Worm (Caenorhabditis elegans) whole organism, L4 larva: ENCODE data around the gene F13H10.9.

Source experiments
- D1046.2 ChIP-seq: fragments of 200-800 bp; sonication (Bioruptor generic); IDR thresholded peaks from 2 replicates; pipeline ENCODE4 v1.3.6; 2022; ENCODE audit warnings: missing genetic modification characterization, missing compliant biosample characterization
- F10B5.3 ChIP-seq: sonication (generic microtip); optimal IDR thresholded peaks from 2 replicates; lab custom pipeline; 2016; ENCODE audit warnings: mild to moderate bottlenecking, missing genetic modification characterization, missing compliant biosample characterization
- T26A8.4 ChIP-seq: fragments of 200-800 bp; sonication (Bioruptor generic); IDR thresholded peaks from 2 replicates; pipeline ENCODE4 v1.3.6; 2022; ENCODE audit warnings: missing genetic modification characterization, missing compliant biosample characterization
- ZK337.2 ChIP-seq: fragments of 200-800 bp; sonication (Bioruptor generic); IDR thresholded peaks from 2 replicates; pipeline ENCODE4 v1.3.6; 2022; ENCODE audit warnings: missing genetic modification reagents, missing genetic modification characterization, missing compliant biosample characterization
- ZK546.5 ChIP-seq, 2 experiments: sonication (generic microtip); optimal IDR thresholded peaks; 2 replicates each; lab custom pipeline; 2017; ENCODE audit warnings: missing biosample characterization in 2 of 2, missing genetic modification characterization in 2 of 2
- aha-1 ChIP-seq: fragments of 150-350 bp; peaks from one replicate; lab custom pipeline; 2014; ENCODE audit warnings: missing biosample characterization, missing genetic modification characterization
- aly-2 ChIP-seq: sonication (generic microtip); optimal IDR thresholded peaks from 2 replicates; lab custom pipeline; 2018; ENCODE audit warnings: missing biosample characterization, missing genetic modification characterization
- ama-1 ChIP-seq: fragments of 150-350 bp; optimal IDR thresholded peaks from 2 replicates; lab custom pipeline; 2014; ENCODE audit warnings: inconsistent platforms, mixed read lengths
- attf-4 ChIP-seq: sonication (generic microtip); optimal IDR thresholded peaks from 3 replicates; lab custom pipeline; 2017; ENCODE audit warnings: missing biosample characterization, missing genetic modification characterization
- ceh-62 ChIP-seq: sonication (generic microtip); optimal IDR thresholded peaks from 2 replicates; lab custom pipeline; 2017; ENCODE audit warnings: missing biosample characterization, missing genetic modification characterization
- ceh-82 ChIP-seq: sonication (generic microtip); optimal IDR thresholded peaks from 2 replicates; lab custom pipeline; 2017; ENCODE audit warnings: missing biosample characterization, missing genetic modification characterization
- ces-1 ChIP-seq: fragments of 150-350 bp; sonication (generic microtip); optimal IDR thresholded peaks from 4 replicates; lab custom pipeline; 2014; ENCODE audit warnings: missing biosample characterization, missing genetic modification reagents, missing genetic modification characterization
- cey-2 ChIP-seq: sonication (generic microtip); optimal IDR thresholded peaks from 3 replicates; lab custom pipeline; 2017; ENCODE audit warnings: missing genetic modification characterization, mild to moderate bottlenecking, missing compliant biosample characterization, antibody characterized with exemption, borderline replicate concordance; ENCODE audit not compliant: insufficient read depth
- ctbp-1 ChIP-seq: fragments of 200-800 bp; sonication (Bioruptor generic); IDR thresholded peaks from 2 replicates; pipeline ENCODE4 v1.3.6; 2022; ENCODE audit warnings: missing genetic modification reagents, missing genetic modification characterization, missing compliant biosample characterization
- daf-19 ChIP-seq: fragments of 200-800 bp; sonication (Bioruptor generic); conservative IDR thresholded peaks from 2 replicates; pipeline ENCODE4 v1.3.6; 2022; ENCODE audit warnings: missing genetic modification characterization, missing compliant biosample characterization
- daf-8 ChIP-seq: fragments of 200-800 bp; sonication (Bioruptor generic); IDR thresholded peaks from 2 replicates; pipeline ENCODE4 v1.3.6; 2022; ENCODE audit warnings: missing genetic modification characterization, missing compliant biosample characterization
- dmd-6 ChIP-seq: fragments of 200-800 bp; sonication (Bioruptor generic); IDR thresholded peaks from 2 replicates; pipeline ENCODE4 v1.3.6; 2022; ENCODE audit warnings: missing genetic modification reagents, missing genetic modification characterization, missing compliant biosample characterization
- dmd-9 ChIP-seq: fragments of 200-800 bp; sonication (Bioruptor generic); IDR thresholded peaks from 2 replicates; pipeline ENCODE4 v1.3.6; 2022; ENCODE audit warnings: missing genetic modification reagents, missing genetic modification characterization, missing compliant biosample characterization
- dve-1 ChIP-seq: sonication (generic microtip); optimal IDR thresholded peaks from 2 replicates; lab custom pipeline; 2017; ENCODE audit warnings: antibody characterized with exemption, mild to moderate bottlenecking, missing genetic modification characterization, missing compliant biosample characterization; ENCODE audit not compliant: insufficient read depth
- fkh-10 ChIP-seq: fragments of 150-350 bp; optimal IDR thresholded peaks from 2 replicates; lab custom pipeline; 2014; ENCODE audit warnings: missing biosample characterization, missing genetic modification reagents, missing genetic modification characterization
- hlh-11 ChIP-seq: fragments of 200-800 bp; sonication (Bioruptor generic); optimal IDR thresholded peaks from 2 replicates; lab custom pipeline; 2018; ENCODE audit warnings: mild to moderate bottlenecking, missing genetic modification characterization, missing compliant biosample characterization
- hlh-30 ChIP-seq: sonication (generic microtip); optimal IDR thresholded peaks from 2 replicates; lab custom pipeline; 2017; ENCODE audit warnings: antibody characterized with exemption, mild to moderate bottlenecking, missing genetic modification characterization, missing compliant biosample characterization; ENCODE audit not compliant: insufficient read depth
- lin-29 ChIP-seq: fragments of 200-800 bp; sonication (Bioruptor generic); IDR thresholded peaks from 2 replicates; pipeline ENCODE4 v1.3.6; 2022; ENCODE audit warnings: missing genetic modification reagents, missing genetic modification characterization, missing compliant biosample characterization
- lin-39 ChIP-seq: fragments of 150-350 bp; optimal IDR thresholded peaks from 2 replicates; lab custom pipeline; 2014; ENCODE audit warnings: missing biosample characterization, missing genetic modification reagents, missing genetic modification characterization
- lsy-2 ChIP-seq, 2 experiments: fragments of 150-350 bp in 1 of 2; sonication (generic microtip) in 1 of 2; optimal IDR thresholded peaks; 2 replicates each; lab custom pipeline; 2014 to 2017; ENCODE audit warnings: missing biosample characterization in 2 of 2, missing genetic modification characterization in 2 of 2
- madf-9 ChIP-seq: fragments of 200-800 bp; sonication (Bioruptor generic); conservative IDR thresholded peaks from 2 replicates; pipeline ENCODE4 v1.3.6; 2022; ENCODE audit warnings: missing genetic modification reagents, missing genetic modification characterization, missing compliant biosample characterization
- mes-2 ChIP-seq: sonication (generic microtip); optimal IDR thresholded peaks from 2 replicates; lab custom pipeline; 2016; ENCODE audit warnings: missing genotype, mild to moderate bottlenecking, missing genetic modification characterization, missing compliant biosample characterization; ENCODE audit not compliant: poor library complexity, severe bottlenecking
- mxl-3 ChIP-seq: fragments of 200-800 bp; sonication (Bioruptor generic); optimal IDR thresholded peaks from 2 replicates; lab custom pipeline; 2018; ENCODE audit warnings: mild to moderate bottlenecking, missing genetic modification characterization, missing compliant biosample characterization
- nhr-10 ChIP-seq: fragments of 150-350 bp; optimal IDR thresholded peaks from 2 replicates; lab custom pipeline; 2014; ENCODE audit warnings: missing biosample characterization, missing genetic modification characterization
- nhr-102 ChIP-seq: sonication (generic microtip); optimal IDR thresholded peaks from 2 replicates; lab custom pipeline; 2016; ENCODE audit warnings: mild to moderate bottlenecking, missing genetic modification characterization, moderate library complexity, missing compliant biosample characterization
- nhr-11 ChIP-seq: fragments of 150-350 bp; optimal IDR thresholded peaks from 2 replicates; lab custom pipeline; 2014; ENCODE audit warnings: missing biosample characterization, missing genetic modification characterization
- nhr-111 ChIP-seq: fragments of 200-800 bp; sonication (Bioruptor generic); optimal IDR thresholded peaks from 2 replicates; lab custom pipeline; 2018; ENCODE audit warnings: mild to moderate bottlenecking, missing genetic modification characterization, missing compliant biosample characterization
- nhr-237 ChIP-seq: sonication (generic microtip); optimal IDR thresholded peaks from 2 replicates; lab custom pipeline; 2017; ENCODE audit warnings: missing biosample characterization, missing genetic modification characterization
- nhr-25 ChIP-seq: sonication (generic microtip); optimal IDR thresholded peaks from 2 replicates; lab custom pipeline; 2017; ENCODE audit warnings: missing genetic modification characterization, mild to moderate bottlenecking, missing compliant biosample characterization, antibody characterized with exemption, moderate library complexity, borderline replicate concordance; ENCODE audit not compliant: insufficient read depth
- nhr-28 ChIP-seq: fragments of 150-350 bp; optimal IDR thresholded peaks from 2 replicates; lab custom pipeline; 2014; ENCODE audit warnings: missing biosample characterization, missing genetic modification characterization
- nhr-76 ChIP-seq: fragments of 150-350 bp; optimal IDR thresholded peaks from 2 replicates; lab custom pipeline; 2014; ENCODE audit warnings: missing biosample characterization, missing genetic modification characterization
- pqm-1 ChIP-seq: sonication (generic microtip); optimal IDR thresholded peaks from 2 replicates; lab custom pipeline; 2017; ENCODE audit warnings: missing biosample characterization, missing genetic modification characterization
- snpc-4 ChIP-seq: fragments of 150-350 bp; optimal IDR thresholded peaks from 2 replicates; lab custom pipeline; 2014; ENCODE audit warnings: missing biosample characterization, missing genetic modification characterization
- spr-3 ChIP-seq: fragments of 200-800 bp; sonication (Bioruptor generic); optimal IDR thresholded peaks from 2 replicates; lab custom pipeline; 2018; ENCODE audit warnings: mild to moderate bottlenecking, missing genetic modification characterization, missing compliant biosample characterization
- tag-97 ChIP-seq: fragments of 200-800 bp; sonication (Bioruptor generic); IDR thresholded peaks from 2 replicates; pipeline ENCODE4 v1.3.6; 2022; ENCODE audit warnings: missing genetic modification characterization, missing compliant biosample characterization
- unc-130 ChIP-seq: sonication (generic microtip); optimal IDR thresholded peaks from 2 replicates; lab custom pipeline; 2016; ENCODE audit warnings: missing genetic modification reagents, missing genetic modification characterization, missing compliant biosample characterization
- unc-39 ChIP-seq: sonication (generic microtip); optimal IDR thresholded peaks from 2 replicates; lab custom pipeline; 2017; ENCODE audit warnings: missing biosample characterization, missing genetic modification characterization
- unc-62 ChIP-seq, 3 experiments: fragments of 150-350 bp in 1 of 3; sonication (generic microtip); optimal IDR thresholded peaks in 2 of 3; peaks in 1 of 3; 1 replicate in 1 of 3; 2 replicates in 2 of 3; lab custom pipeline; 2014 to 2017; ENCODE audit warnings: missing biosample characterization in 3 of 3, missing genetic modification characterization in 3 of 3, missing genetic modification reagents in 3 of 3, missing genotype in 1 of 3
- zag-1 ChIP-seq: fragments of 150-350 bp; optimal IDR thresholded peaks from 2 replicates; lab custom pipeline; 2014; ENCODE audit warnings: missing biosample characterization, missing genetic modification characterization
- zfp-2 ChIP-seq: sonication (generic microtip); optimal IDR thresholded peaks from 2 replicates; lab custom pipeline; 2016; ENCODE audit warnings: mild to moderate bottlenecking, missing genetic modification characterization, missing compliant biosample characterization
- zip-11 ChIP-seq: fragments of 200-800 bp; sonication (Bioruptor generic); IDR thresholded peaks from 2 replicates; pipeline ENCODE4 v1.3.6; 2022; ENCODE audit warnings: missing genetic modification characterization, missing compliant biosample characterization

Gene F13H10.9

ce11 chrIV:10970767-10971166, 30.9 kb upstream of the F13H10.9 start:
- peak; percentile 91 for TF ChIP-seq aha-1 (tag; lab: Kevin White, UChicago)
- no peak for TF ChIP-seq mxl-3 (GFP tag; lab: Kevin White, UChicago)
- TF ChIP-seq, all 104 proteins: peak for 1

ce11 chrIV:10971636-10972199, 30.0 kb upstream of the F13H10.9 start:
- TF ChIP-seq nhr-25 (tag; lab: Kevin White, UChicago) (peak; percentile 71), unc-62 (GFP tag; optimal IDR thresholded peaks at IDR 0.05 in 1 of 2; lab: Kevin White, UChicago) (peak in 1 of 2 experiments; percentile 95), unc-62 (tag; optimal IDR thresholded peaks at IDR 0.05; lab: Kevin White, UChicago) (no peak), dve-1 (tag; lab: Kevin White, UChicago) (peak; percentile 23), lin-29 (GFP tag; lab: Robert Waterston, UW) (no peak), lsy-2 (tag; optimal IDR thresholded peaks at IDR 0.05; lab: Kevin White, UChicago) (no peak), hlh-11 (tag; lab: Kevin White, UChicago) (peak; percentile 17), snpc-4 (tag; lab: Kevin White, UChicago) (no peak), nhr-111 (GFP tag; lab: Kevin White, UChicago) (no peak), nhr-28 (tag; lab: Kevin White, UChicago) (peak; percentile 65), dmd-6 (GFP tag; lab: Robert Waterston, UW) (0 out of 2 replicates have a peak, but pooled peaks have one; percentile 5), nhr-237 (no peak), nhr-10 (no peak), spr-3 (GFP tag; lab: Kevin White, UChicago) (no peak), hlh-30 (peak; percentile 26), nhr-11 (tag; lab: Kevin White, UChicago) (no peak), mxl-3 (GFP tag; lab: Kevin White, UChicago) (peak; percentile 28), nhr-76 (no peak)
- TF ChIP-seq, all 104 proteins: peak for 8

ce11 chrIV:10975968-10976367, 25.7 kb upstream of the F13H10.9 start:
- TF ChIP-seq ama-1 (no peak), nhr-76 (no peak), nhr-102 (tag; lab: Kevin White, UChicago) (no peak), mxl-3 (GFP tag; lab: Kevin White, UChicago) (peak; percentile 33), lin-39 (tag; lab: Kevin White, UChicago) (no peak), ZK337.2 (GFP tag; lab: Robert Waterston, UW) (no peak), aly-2 (no peak), ces-1 (GFP tag; lab: Kevin White, UChicago) (no peak), ceh-62 (tag; lab: Kevin White, UChicago) (no peak), ZK546.5 (tag; optimal IDR thresholded peaks at IDR 0.05; lab: Kevin White, UChicago) (no peak), hlh-30 (peak; percentile 77), pqm-1 (tag; lab: Kevin White, UChicago) (no peak), lsy-2 (tag; optimal IDR thresholded peaks at IDR 0.05; lab: Kevin White, UChicago) (peak in 1 of 2 experiments; percentile 48), attf-4 (tag; lab: Kevin White, UChicago) (no peak), madf-9 (GFP tag; lab: Robert Waterston, UW) (no peak), unc-130 (GFP tag; lab: Kevin White, UChicago) (no peak), ceh-82 (tag; lab: Kevin White, UChicago) (no peak), unc-39 (tag; lab: Kevin White, UChicago) (no peak), T26A8.4 (GFP tag; lab: Robert Waterston, UW) (no peak), zip-11 (GFP tag; lab: Robert Waterston, UW) (no peak), snpc-4 (tag; lab: Kevin White, UChicago) (no peak), dmd-9 (no peak), daf-19 (GFP tag; lab: Robert Waterston, UW) (no peak), tag-97 (GFP tag; lab: Robert Waterston, UW) (no peak), ctbp-1 (GFP tag; lab: Robert Waterston, UW) (no peak), D1046.2 (GFP tag; lab: Robert Waterston, UW) (0 out of 2 replicates have a peak, but pooled peaks have one; percentile 33), fkh-10 (no peak), mes-2 (peak; percentile 52), daf-8 (GFP tag; lab: Robert Waterston, UW) (no peak), nhr-10 (no peak), zfp-2 (tag; lab: Kevin White, UChicago) (no peak), cey-2 (tag; lab: Kevin White, UChicago) (no peak), zag-1 (tag; lab: Kevin White, UChicago) (no peak), F10B5.3 (tag; lab: Kevin White, UChicago) (no peak)
